Worm (Caenorhabditis elegans): ENCODE data around the gene W06G6.9.

Gene W06G6.9

ce11 chrV:16622754-16623261 lies 23.5 kb downstream of the W06G6.9 start, which contains the start of gene Y70C5A.2:
TSS of gene Y70C5A.2 (minus strand) at chrV:16623211.
- TF ChIP-seq tab-1 (GFP tag; IDR thresholded peaks at IDR 0.05) (no peak), T22C8.4 (GFP tag; IDR thresholded peaks at IDR 0.05) (no peak), cog-1 (tag; optimal IDR thresholded peaks at IDR 0.05) (no peak), ref-1 (GFP tag; conservative IDR thresholded peaks at IDR 0.05) (no peak), med-1 (GFP tag; optimal IDR thresholded peaks at IDR 0.05; ENCODE audit: insufficient read depth) (no peak), ztf-23 (GFP tag; IDR thresholded peaks at IDR 0.05) (no peak), flt-1 (GFP tag; IDR thresholded peaks at IDR 0.05) (no peak), ztf-29 (GFP tag; IDR thresholded peaks at IDR 0.05) (no peak), klf-2 (GFP tag; conservative IDR thresholded peaks at IDR 0.05) (no peak)

DNA sequence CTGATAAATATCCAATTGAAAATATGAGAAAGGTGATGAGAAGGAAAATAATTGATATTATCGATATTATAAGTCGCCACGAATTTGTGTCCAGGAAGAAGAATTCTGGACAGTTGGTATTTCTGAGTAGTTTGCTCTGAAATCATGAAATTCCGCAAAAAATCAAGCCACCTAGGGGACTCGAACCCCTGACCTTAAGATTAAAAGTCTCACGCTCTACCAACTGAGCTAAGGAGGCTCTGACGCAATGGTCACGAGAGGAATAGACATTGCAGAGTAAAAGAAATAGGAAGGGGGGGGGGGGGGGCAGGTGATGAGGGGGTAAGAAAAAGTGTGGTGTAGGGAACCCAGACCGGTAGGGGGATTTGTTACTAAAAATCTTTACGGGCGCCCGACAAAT lies 24.4 kb downstream of the W06G6.9 start:
- TF ChIP-seq T22C8.4 (GFP tag; IDR thresholded peaks at IDR 0.05): no peak
- no peak for TF ChIP-seq ztf-29 (GFP tag; IDR thresholded peaks at IDR 0.05)
- peak; percentile 71; the same call in 1 of the 2 replicates for TF ChIP-seq tab-1 (GFP tag; IDR thresholded peaks at IDR 0.05)
- no peak for TF ChIP-seq cog-1 (tag; optimal IDR thresholded peaks at IDR 0.05)
- no peak for TF ChIP-seq klf-2 (GFP tag; conservative IDR thresholded peaks at IDR 0.05)
- TF ChIP-seq ztf-23 (GFP tag; IDR thresholded peaks at IDR 0.05): no peak
- no peak for TF ChIP-seq med-1 (GFP tag; optimal IDR thresholded peaks at IDR 0.05; ENCODE audit: insufficient read depth)
- TF ChIP-seq ref-1 (GFP tag; conservative IDR thresholded peaks at IDR 0.05): peak; percentile 52; the same call in 1 of the 2 replicates
- peak; percentile 84 for TF ChIP-seq flt-1 (GFP tag; IDR thresholded peaks at IDR 0.05)

DNA sequence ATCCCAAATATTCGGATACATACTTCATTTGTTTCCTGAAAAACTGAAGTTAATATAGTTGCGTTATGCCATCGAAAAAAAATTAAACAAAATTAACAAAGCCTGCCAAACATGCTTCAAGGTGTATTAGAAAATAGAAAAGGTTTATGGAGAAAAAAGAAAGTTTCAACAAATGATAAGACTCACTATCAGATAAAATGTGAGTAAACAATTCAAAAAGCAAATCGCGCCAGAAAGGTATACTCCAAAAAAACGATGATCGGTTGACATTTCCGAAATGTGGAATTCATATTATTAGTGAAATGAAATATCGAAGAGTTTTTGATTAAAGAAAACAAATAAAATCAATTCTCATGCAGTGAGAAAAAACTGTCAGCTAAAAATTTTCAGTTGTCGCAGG lies 25.4 kb downstream of the W06G6.9 start, which contains the start of gene Y70C5A.3:
Gene Y70C5A.3, minus strand, starts transcription at position 50 of the 400 bp plus-strand sequence.
- TF ChIP-seq med-1 (GFP tag; optimal IDR thresholded peaks at IDR 0.05; ENCODE audit: insufficient read depth): no peak
- no peak for TF ChIP-seq ref-1 (GFP tag; conservative IDR thresholded peaks at IDR 0.05)
- no peak for TF ChIP-seq ztf-23 (GFP tag; IDR thresholded peaks at IDR 0.05)
- TF ChIP-seq ztf-29 (GFP tag; IDR thresholded peaks at IDR 0.05): no peak
- TF ChIP-seq flt-1 (GFP tag; IDR thresholded peaks at IDR 0.05): no peak
- no peak for TF ChIP-seq T22C8.4 (GFP tag; IDR thresholded peaks at IDR 0.05)
- TF ChIP-seq cog-1 (tag; optimal IDR thresholded peaks at IDR 0.05): no peak
- TF ChIP-seq tab-1 (GFP tag; IDR thresholded peaks at IDR 0.05): no peak

ce11 chrV:16617462-16617861 lies 28.8 kb downstream of the W06G6.9 start, which contains the start of gene Y70C5A.4:
TSS of gene Y70C5A.4 (plus strand) at chrV:16617762.
- TF ChIP-seq cog-1 (tag; optimal IDR thresholded peaks at IDR 0.05) (no peak), tab-1 (GFP tag; IDR thresholded peaks at IDR 0.05) (no peak), med-1 (GFP tag; optimal IDR thresholded peaks at IDR 0.05; ENCODE audit: insufficient read depth) (no peak), T22C8.4 (GFP tag; IDR thresholded peaks at IDR 0.05) (no peak), ref-1 (GFP tag; conservative IDR thresholded peaks at IDR 0.05) (no peak), ztf-29 (GFP tag; IDR thresholded peaks at IDR 0.05) (no peak), flt-1 (GFP tag; IDR thresholded peaks at IDR 0.05) (no peak), klf-2 (GFP tag; conservative IDR thresholded peaks at IDR 0.05) (no peak), ztf-23 (GFP tag; IDR thresholded peaks at IDR 0.05) (no peak)

DNA sequence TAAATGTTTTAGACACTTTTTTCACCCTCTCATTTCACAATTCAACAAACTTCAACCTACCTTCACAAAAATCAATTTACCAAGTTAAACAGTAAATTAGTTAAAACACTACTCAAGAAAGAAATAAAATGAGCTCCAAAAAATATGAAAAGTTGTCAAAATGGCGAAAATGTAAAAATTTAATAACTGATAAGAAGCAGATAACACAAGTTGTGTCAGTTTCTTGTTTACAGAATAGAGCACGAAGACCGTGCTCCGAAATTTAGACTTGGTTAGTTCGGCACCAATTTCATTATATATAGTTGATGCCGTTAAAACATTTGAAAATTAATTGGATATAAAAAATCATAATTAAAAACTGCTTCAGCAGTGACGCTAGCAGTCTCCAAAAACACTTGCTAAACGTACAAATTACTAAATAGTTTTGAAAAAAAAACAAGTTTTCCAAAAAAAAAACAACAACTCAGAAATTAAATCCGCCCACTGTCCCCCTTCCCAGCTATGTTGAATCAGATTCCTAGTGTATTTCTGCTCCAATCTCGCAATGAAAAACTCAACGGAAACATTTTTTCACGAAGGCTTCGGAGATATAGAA lies 35.4 kb downstream of the W06G6.9 start, which contains the start of gene srw-54:
Gene srw-54, plus strand, starts transcription at position 545 of the 595 bp plus-strand sequence.
- no peak for TF ChIP-seq med-1 (GFP tag; optimal IDR thresholded peaks at IDR 0.05; ENCODE audit: insufficient read depth)
- TF ChIP-seq tab-1 (GFP tag; IDR thresholded peaks at IDR 0.05): no peak
- TF ChIP-seq cog-1 (tag; optimal IDR thresholded peaks at IDR 0.05): no peak
- TF ChIP-seq flt-1 (GFP tag; IDR thresholded peaks at IDR 0.05): no peak
- TF ChIP-seq klf-2 (GFP tag; conservative IDR thresholded peaks at IDR 0.05): no peak
- no peak for TF ChIP-seq T22C8.4 (GFP tag; IDR thresholded peaks at IDR 0.05)
- TF ChIP-seq ztf-23 (GFP tag; IDR thresholded peaks at IDR 0.05): no peak
- no peak for TF ChIP-seq ref-1 (GFP tag; conservative IDR thresholded peaks at IDR 0.05)
- no peak for TF ChIP-seq ztf-29 (GFP tag; IDR thresholded peaks at IDR 0.05)

- TF ChIP-seq flt-1 (GFP tag; IDR thresholded peaks at IDR 0.05) (no peak), cog-1 (tag; optimal IDR thresholded peaks at IDR 0.05) (no peak)
These were observed 36.2 kb downstream of the W06G6.9 start for ce11 chrV:16610094-16610493.

- no peak for TF ChIP-seq ztf-29 (GFP tag; IDR thresholded peaks at IDR 0.05)
- TF ChIP-seq ztf-23 (GFP tag; IDR thresholded peaks at IDR 0.05): no peak
- TF ChIP-seq T22C8.4 (GFP tag; IDR thresholded peaks at IDR 0.05): no peak
- no peak for TF ChIP-seq ref-1 (GFP tag; conservative IDR thresholded peaks at IDR 0.05)
- no peak for TF ChIP-seq med-1 (GFP tag; optimal IDR thresholded peaks at IDR 0.05; ENCODE audit: insufficient read depth)
- TF ChIP-seq klf-2 (GFP tag; conservative IDR thresholded peaks at IDR 0.05): no peak
These were observed 37.8 kb downstream of the W06G6.9 start for ce11 chrV:16608478-16608877.

DNA sequence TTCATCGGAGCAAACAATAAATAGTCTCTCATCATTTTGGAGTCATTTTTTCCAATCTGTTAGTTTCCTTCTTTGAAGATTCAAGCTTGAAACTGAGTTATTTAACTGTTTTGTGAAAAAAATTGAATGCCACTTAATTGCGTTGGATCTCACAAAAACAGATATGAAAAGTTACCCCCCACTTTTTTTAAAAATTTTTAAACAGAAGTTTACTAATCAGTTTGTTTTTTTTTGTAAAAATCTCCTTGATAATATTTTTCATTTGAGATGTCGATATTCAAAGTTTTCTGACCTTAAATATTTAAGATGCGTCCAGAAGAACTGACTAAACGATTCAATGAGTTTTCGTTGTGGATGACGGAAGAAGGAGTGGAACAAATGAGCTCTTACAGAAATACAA lies 40.0 kb downstream of the W06G6.9 start, which contains the start of gene Y32B12C.1:
Gene Y32B12C.1, plus strand, starts transcription at position 301 of the 400 bp plus-strand sequence.
- TF ChIP-seq tab-1 (GFP tag; IDR thresholded peaks at IDR 0.05): no peak
- TF ChIP-seq cog-1 (tag; optimal IDR thresholded peaks at IDR 0.05): no peak
- TF ChIP-seq T22C8.4 (GFP tag; IDR thresholded peaks at IDR 0.05): no peak
- TF ChIP-seq ref-1 (GFP tag; conservative IDR thresholded peaks at IDR 0.05): no peak
- no peak for TF ChIP-seq ztf-29 (GFP tag; IDR thresholded peaks at IDR 0.05)
- no peak for TF ChIP-seq ztf-23 (GFP tag; IDR thresholded peaks at IDR 0.05)
- TF ChIP-seq med-1 (GFP tag; optimal IDR thresholded peaks at IDR 0.05; ENCODE audit: insufficient read depth): no peak
- TF ChIP-seq flt-1 (GFP tag; IDR thresholded peaks at IDR 0.05): no peak
- no peak for TF ChIP-seq klf-2 (GFP tag; conservative IDR thresholded peaks at IDR 0.05)

- TF ChIP-seq ref-1 (GFP tag; conservative IDR thresholded peaks at IDR 0.05) (no peak), flt-1 (GFP tag; IDR thresholded peaks at IDR 0.05) (no peak), med-1 (GFP tag; optimal IDR thresholded peaks at IDR 0.05; ENCODE audit: insufficient read depth) (no peak), cog-1 (tag; optimal IDR thresholded peaks at IDR 0.05) (no peak), klf-2 (GFP tag; conservative IDR thresholded peaks at IDR 0.05) (no peak), ztf-29 (GFP tag; IDR thresholded peaks at IDR 0.05) (no peak), tab-1 (GFP tag; IDR thresholded peaks at IDR 0.05) (no peak), ztf-23 (GFP tag; IDR thresholded peaks at IDR 0.05) (no peak), T22C8.4 (GFP tag; IDR thresholded peaks at IDR 0.05) (no peak)
These were observed 40.8 kb downstream of the W06G6.9 start for ce11 chrV:16605463-16605862.

Data from whole organism, midembryonic.